Worm (Caenorhabditis elegans) whole organism, early embryonic: ENCODE results near the gene Y75B12B.10.
"Not testable (repeated sequence)": the region's sequence is repeated elsewhere in the genome, so short reads cannot be mapped to it uniquely, and the experiment has no call there.

Experiments
- aly-1 ChIP-seq: sonication (generic microtip); optimal IDR thresholded peaks from 2 replicates; lab custom pipeline; 2016; ENCODE audit warnings: missing genetic modification characterization, missing compliant biosample characterization
- ama-1 ChIP-seq: fragments of 150-350 bp; optimal IDR thresholded peaks from 2 replicates; lab custom pipeline; 2014
- ceh-13 ChIP-seq: fragments of 200-800 bp; sonication (Bioruptor generic); optimal IDR thresholded peaks from 2 replicates; lab custom pipeline; 2018; ENCODE audit warnings: mild to moderate bottlenecking, missing genetic modification characterization, missing compliant biosample characterization
- flt-1 ChIP-seq: fragments of 200-800 bp; sonication (Bioruptor generic); IDR thresholded peaks from 2 replicates; pipeline ENCODE4 v1.3.6; 2022; ENCODE audit warnings: missing genetic modification characterization, missing compliant biosample characterization
- tbx-37 ChIP-seq: fragments of 200-800 bp; sonication (Bioruptor generic); conservative IDR thresholded peaks from 2 replicates; pipeline ENCODE4 v1.3.6; 2022; ENCODE audit warnings: missing genetic modification reagents, missing genetic modification characterization, missing compliant biosample characterization
- tra-4 ChIP-seq: sonication (generic microtip); optimal IDR thresholded peaks from 2 replicates; lab custom pipeline; 2017; ENCODE audit warnings: missing genetic modification characterization, missing compliant biosample characterization

DNA sequence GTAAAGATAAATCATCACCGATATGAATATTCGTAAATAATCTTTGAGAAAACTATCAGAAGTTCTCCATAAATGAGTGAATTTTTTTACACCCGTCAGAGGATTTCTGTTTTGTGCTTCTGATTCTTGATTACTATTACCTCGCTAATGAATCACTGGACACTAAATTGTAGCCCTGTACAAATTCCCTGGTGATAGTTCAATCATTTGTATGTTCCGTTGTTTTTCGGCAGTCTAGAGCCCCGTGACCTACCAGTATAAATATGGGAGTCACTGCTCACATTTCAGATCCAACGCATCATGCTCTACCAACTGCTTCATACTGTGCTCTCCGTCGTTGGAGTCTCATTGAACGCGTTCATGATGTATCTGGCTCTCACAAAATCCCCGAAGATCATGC, 50.4 kb downstream of the Y75B12B.10 start, which contains the start of gene srd-28:
- not testable (repeated sequence) for TF ChIP-seq ama-1; tra-4; tbx-37; aly-1; ceh-13; flt-1 (GFP tag; lab: Robert Waterston, UW)
